Worm (Caenorhabditis elegans) whole organism, L2 larva: ENCODE data around the gene W10G11.19.

Experiments used
- C34F6.9 ChIP-seq: fragments of 150-350 bp; optimal IDR thresholded peaks from 2 replicates; lab custom pipeline; 2014; ENCODE audit warnings: missing biosample characterization, missing genetic modification characterization
- F13H6.1 ChIP-seq: sonication (generic microtip); optimal IDR thresholded peaks from 2 replicates; lab custom pipeline; 2016; ENCODE audit warnings: missing genetic modification characterization, missing compliant biosample characterization
- R02D3.7 ChIP-seq: fragments of 150-350 bp; optimal IDR thresholded peaks from 2 replicates; lab custom pipeline; 2014; ENCODE audit warnings: missing biosample characterization, missing genetic modification characterization
- Y55F3AM.14 ChIP-seq: fragments of 200-800 bp; sonication (Bioruptor generic); optimal IDR thresholded peaks from 2 replicates; lab custom pipeline; 2018; ENCODE audit warnings: mild to moderate bottlenecking, missing genetic modification characterization, missing compliant biosample characterization
- ZK546.5 ChIP-seq: sonication (generic microtip); optimal IDR thresholded peaks from 2 replicates; lab custom pipeline; 2017; ENCODE audit warnings: missing biosample characterization, missing genetic modification characterization
- aly-2 ChIP-seq: fragments of 150-350 bp; optimal IDR thresholded peaks from 2 replicates; lab custom pipeline; 2014; ENCODE audit warnings: missing biosample characterization, missing genetic modification characterization
- blmp-1 ChIP-seq: sonication (generic microtip); optimal IDR thresholded peaks from 2 replicates; lab custom pipeline; 2017; ENCODE audit warnings: missing genetic modification characterization, mild to moderate bottlenecking, missing compliant biosample characterization, antibody characterized with exemption, moderate library complexity; ENCODE audit not compliant: insufficient read depth
- ceh-16 ChIP-seq: fragments of 150-350 bp; optimal IDR thresholded peaks from 2 replicates; lab custom pipeline; 2014; ENCODE audit warnings: missing biosample characterization, missing genetic modification characterization
- dmd-4 ChIP-seq: sonication (generic microtip); optimal IDR thresholded peaks from 2 replicates; lab custom pipeline; 2017; ENCODE audit warnings: missing biosample characterization, missing genetic modification characterization
- egl-27 ChIP-seq: sonication (generic microtip); optimal IDR thresholded peaks from 3 replicates; lab custom pipeline; 2017; ENCODE audit warnings: missing biosample characterization, missing genetic modification reagents, missing genetic modification characterization
- elt-1 ChIP-seq: fragments of 150-350 bp; optimal IDR thresholded peaks from 2 replicates; lab custom pipeline; 2014; ENCODE audit warnings: missing biosample characterization, missing genetic modification characterization
- elt-3 ChIP-seq: sonication (generic microtip); optimal IDR thresholded peaks from 2 replicates; lab custom pipeline; 2017; ENCODE audit warnings: missing biosample characterization, missing genetic modification characterization
- gmeb-1 ChIP-seq: fragments of 150-350 bp; optimal IDR thresholded peaks from 2 replicates; lab custom pipeline; 2014; ENCODE audit warnings: missing biosample characterization, missing genetic modification characterization
- lin-11 ChIP-seq: fragments of 150-350 bp; sonication (generic microtip); optimal IDR thresholded peaks from 2 replicates; lab custom pipeline; 2014; ENCODE audit warnings: missing biosample characterization, missing genetic modification characterization, inconsistent platforms, mixed read lengths
- lin-13 ChIP-seq: fragments of 150-350 bp; optimal IDR thresholded peaks from 2 replicates; lab custom pipeline; 2014; ENCODE audit warnings: missing biosample characterization, missing genetic modification reagents, missing genetic modification characterization
- mab-5 ChIP-seq: fragments of 150-350 bp; optimal IDR thresholded peaks from 2 replicates; lab custom pipeline; 2014; ENCODE audit warnings: missing biosample characterization, missing genetic modification characterization
- mbf-1 ChIP-seq: sonication (generic microtip); optimal IDR thresholded peaks from 2 replicates; lab custom pipeline; 2017; ENCODE audit warnings: missing biosample characterization, missing genetic modification characterization
- mdl-1 ChIP-seq, 2 experiments: fragments of 150-350 bp in 1 of 2; sonication (generic microtip) in 1 of 2; optimal IDR thresholded peaks; 2 replicates each; lab custom pipeline; 2017; ENCODE audit warnings: missing biosample characterization in 2 of 2, missing genetic modification characterization in 2 of 2
- nhr-10 ChIP-seq: sonication (generic microtip); optimal IDR thresholded peaks from 2 replicates; lab custom pipeline; 2017; ENCODE audit warnings: missing biosample characterization, missing genetic modification characterization
- nhr-12 ChIP-seq: fragments of 150-350 bp; optimal IDR thresholded peaks from 2 replicates; lab custom pipeline; 2014; ENCODE audit warnings: missing biosample characterization, missing genetic modification characterization
- nhr-129 ChIP-seq: fragments of 150-350 bp; optimal IDR thresholded peaks from 2 replicates; lab custom pipeline; 2014; ENCODE audit warnings: missing biosample characterization, missing genetic modification characterization
- nhr-23 ChIP-seq: fragments of 150-350 bp; optimal IDR thresholded peaks from 2 replicates; lab custom pipeline; 2014; ENCODE audit warnings: missing biosample characterization, missing genetic modification reagents, missing genetic modification characterization
- nhr-25 ChIP-seq: fragments of 150-350 bp; sonication (generic microtip); optimal IDR thresholded peaks from 3 replicates; lab custom pipeline; 2014; ENCODE audit warnings: missing biosample characterization, missing genetic modification characterization
- nhr-77 ChIP-seq: fragments of 150-350 bp; optimal IDR thresholded peaks from 2 replicates; lab custom pipeline; 2014; ENCODE audit warnings: missing biosample characterization, missing genetic modification characterization
- peb-1 ChIP-seq: fragments of 150-350 bp; optimal IDR thresholded peaks from 2 replicates; lab custom pipeline; 2014; ENCODE audit warnings: missing biosample characterization, missing genetic modification characterization
- sem-4 ChIP-seq: fragments of 150-350 bp; optimal IDR thresholded peaks from 2 replicates; lab custom pipeline; 2014; ENCODE audit warnings: missing biosample characterization, missing genetic modification reagents, missing genetic modification characterization
- skn-1 ChIP-seq: sonication (generic microtip); optimal IDR thresholded peaks from 2 replicates; lab custom pipeline; 2017; ENCODE audit warnings: missing biosample characterization, missing genetic modification characterization
- sma-3 ChIP-seq: sonication (generic microtip); optimal IDR thresholded peaks from 2 replicates; lab custom pipeline; 2016; ENCODE audit warnings: missing genetic modification reagents, missing genetic modification characterization, missing compliant biosample characterization
- sma-9 ChIP-seq, 2 experiments: fragments of 150-350 bp in 1 of 2; sonication (generic microtip) in 1 of 2; optimal IDR thresholded peaks; 2 replicates each; lab custom pipeline; 2014 to 2016; ENCODE audit warnings: missing genetic modification characterization in 2 of 2, mild to moderate bottlenecking in 1 of 2, missing biosample characterization in 1 of 2, missing compliant biosample characterization in 1 of 2, missing genetic modification reagents in 1 of 2, moderate library complexity in 1 of 2
- unc-39 ChIP-seq: fragments of 150-350 bp; optimal IDR thresholded peaks from 2 replicates; lab custom pipeline; 2014; ENCODE audit warnings: missing biosample characterization, missing genetic modification characterization
- unc-55 ChIP-seq: fragments of 150-350 bp; sonication (generic microtip); optimal IDR thresholded peaks from 3 replicates; lab custom pipeline; 2014; ENCODE audit warnings: missing biosample characterization, missing genetic modification reagents, missing genetic modification characterization
- ztf-1 ChIP-seq: fragments of 200-800 bp; sonication (Bioruptor generic); conservative IDR thresholded peaks from 2 replicates; pipeline ENCODE4 v1.3.6; 2022; ENCODE audit warnings: missing genetic modification characterization, missing compliant biosample characterization
- ztf-11 ChIP-seq: sonication (generic microtip); optimal IDR thresholded peaks from 2 replicates; lab custom pipeline; 2017; ENCODE audit warnings: missing biosample characterization, missing genetic modification characterization
- ztf-4 ChIP-seq: fragments of 150-350 bp; optimal IDR thresholded peaks from 2 replicates; lab custom pipeline; 2014; ENCODE audit warnings: missing biosample characterization, missing genetic modification characterization

Gene W10G11.19

ce11 chrII:3502520-3503323 lies 47.7 kb upstream of the W10G11.19 start, which contains the start of the genes col-71 and Y49F6B.2 (continued):
- TF ChIP-seq blmp-1 (tag; lab: Kevin White, UChicago) (no peak), dmd-4 (tag; lab: Kevin White, UChicago) (no peak), mdl-1 (tag; optimal IDR thresholded peaks at IDR 0.05; lab: Kevin White, UChicago) (no peak), gmeb-1 (tag; lab: Kevin White, UChicago) (peak; percentile 71)

- TF ChIP-seq mbf-1 (no peak), unc-39 (no peak), nhr-23 (tag; lab: Kevin White, UChicago) (no peak), blmp-1 (tag; lab: Kevin White, UChicago) (no peak)
- TF ChIP-seq, all 48 proteins: peak for 0
Measured at ce11 chrII:3504717-3505116, 45.7 kb upstream of the W10G11.19 start, which contains the start of gene cyh-1. Gene cyh-1 (plus strand): TSS chrII:3505017.

ce11 chrII:3512240-3512639 lies 38.2 kb upstream of the W10G11.19 start, which contains the start of gene Y49F6B.19:
Gene Y49F6B.19 (minus strand): TSS chrII:3512340.
- TF ChIP-seq egl-27 (tag; lab: Kevin White, UChicago) (no peak), lin-13 (GFP tag; lab: Kevin White, UChicago) (no peak), Y55F3AM.14 (GFP tag; lab: Kevin White, UChicago) (no peak), elt-1 (tag; lab: Kevin White, UChicago) (no peak), nhr-77 (no peak), mab-5 (no peak), ztf-11 (tag; lab: Kevin White, UChicago) (no peak), elt-3 (no peak), unc-55 (GFP tag; lab: Kevin White, UChicago) (no peak), gmeb-1 (tag; lab: Kevin White, UChicago) (no peak), sma-9 (GFP tag; optimal IDR thresholded peaks at IDR 0.05; lab: Kevin White, UChicago) (no peak), sma-9 (tag; optimal IDR thresholded peaks at IDR 0.05; lab: Kevin White, UChicago) (no peak)

- no peak for TF ChIP-seq mab-5
- no peak for TF ChIP-seq elt-3
- TF ChIP-seq nhr-12 = no peak
- TF ChIP-seq elt-1 (tag; lab: Kevin White, UChicago) = no peak
- TF ChIP-seq egl-27 (tag; lab: Kevin White, UChicago) = no peak
- no peak for TF ChIP-seq R02D3.7 (tag; lab: Kevin White, UChicago)
- no peak for TF ChIP-seq lin-11
- no peak for TF ChIP-seq ZK546.5
- TF ChIP-seq skn-1 = no peak
- no peak for TF ChIP-seq mdl-1 (tag; optimal IDR thresholded peaks at IDR 0.05; lab: Kevin White, UChicago)
- no peak for TF ChIP-seq ceh-16 (tag; lab: Kevin White, UChicago)
- TF ChIP-seq C34F6.9 (tag; lab: Kevin White, UChicago) = no peak
- no peak for TF ChIP-seq aly-2 (tag; lab: Kevin White, UChicago)
Measured at ce11 chrII:3514631-3515030, 35.8 kb upstream of the W10G11.19 start, which contains the start of gene srz-5. Gene srz-5 (minus strand): TSS chrII:3514731.

ce11 chrII:3515384-3516053 lies 34.9 kb upstream of the W10G11.19 start, which contains the start of the genes Y49F6B.14 and clec-125:
Gene Y49F6B.14 (minus strand): TSS chrII:3515484.
Gene clec-125 (plus strand): TSS chrII:3516003.
- TF ChIP-seq dmd-4 (tag; lab: Kevin White, UChicago) (no peak), gmeb-1 (tag; lab: Kevin White, UChicago) (no peak), sem-4 (no peak), peb-1 (tag; lab: Kevin White, UChicago) (no peak), sma-3 (GFP tag; lab: Kevin White, UChicago) (no peak), elt-3 (no peak), F13H6.1 (tag; lab: Kevin White, UChicago) (no peak), nhr-129 (no peak), mab-5 (no peak), mbf-1 (no peak), ztf-1 (GFP tag; lab: Robert Waterston, UW) (no peak), nhr-10 (tag; lab: Kevin White, UChicago) (no peak), ztf-4 (no peak), nhr-77 (no peak), nhr-25 (tag; lab: Kevin White, UChicago) (no peak), sma-9 (GFP tag; optimal IDR thresholded peaks at IDR 0.05; lab: Kevin White, UChicago) (no peak), sma-9 (tag; optimal IDR thresholded peaks at IDR 0.05; lab: Kevin White, UChicago) (no peak)
